Fruit fly (Drosophila melanogaster) whole organism, embryonic: ENCODE results near the gene Mgat4a.

Experiments used
- B-H2 ChIP-seq: fragments of 200-800 bp; sonication (Bioruptor generic); optimal IDR thresholded peaks from 2 replicates; lab custom pipeline; 2018; ENCODE audit warnings: missing biosample characterization, mild to moderate bottlenecking, missing genetic modification characterization
- BtbVII ChIP-seq: fragments of 200-800 bp; sonication (Bioruptor generic); optimal IDR thresholded peaks from 3 replicates; lab custom pipeline; 2017; ENCODE audit warnings: missing biosample characterization, mild to moderate bottlenecking, missing genetic modification characterization
- CG10366 ChIP-seq: fragments of 200-800 bp; sonication (Bioruptor generic); IDR thresholded peaks from 2 replicates; pipeline ENCODE4 v1.3.6; 2022; ENCODE audit warnings: missing biosample characterization, missing genetic modification characterization
- CG11504 ChIP-seq: fragments of 200-800 bp; sonication (Bioruptor generic); optimal IDR thresholded peaks from 3 replicates; lab custom pipeline; 2019; ENCODE audit warnings: missing biosample characterization, mild to moderate bottlenecking, missing genetic modification characterization, moderate library complexity
- CG11695 ChIP-seq: fragments of 200-800 bp; sonication (Bioruptor generic); IDR thresholded peaks from 3 replicates; pipeline ENCODE4 v1.3.6; 2022; ENCODE audit warnings: missing biosample characterization, missing genetic modification characterization
- CG12071 ChIP-seq: fragments of 200-800 bp; sonication (Bioruptor generic); optimal IDR thresholded peaks from 3 replicates; lab custom pipeline; 2018; ENCODE audit warnings: missing biosample characterization, mild to moderate bottlenecking, missing genetic modification characterization
- CG12391 ChIP-seq: fragments of 200-800 bp; sonication (Bioruptor generic); optimal IDR thresholded peaks from 3 replicates; lab custom pipeline; 2018; ENCODE audit warnings: missing biosample characterization, mild to moderate bottlenecking, missing genetic modification characterization, moderate library complexity
- CG12744 ChIP-seq: fragments of 200-800 bp; sonication (Bioruptor generic); optimal IDR thresholded peaks from 2 replicates; lab custom pipeline; 2016; ENCODE audit warnings: missing biosample characterization, missing genetic modification characterization
- CG13424 ChIP-seq: fragments of 200-800 bp; sonication (Bioruptor generic); optimal IDR thresholded peaks from 2 replicates; lab custom pipeline; 2019; ENCODE audit warnings: missing biosample characterization, mild to moderate bottlenecking, missing genetic modification characterization, moderate library complexity
- CG15269 ChIP-seq: fragments of 200-800 bp; sonication (Bioruptor generic); optimal IDR thresholded peaks from 2 replicates; lab custom pipeline; 2018; ENCODE audit warnings: missing biosample characterization, mild to moderate bottlenecking, missing genetic modification characterization, moderate library complexity
- CG15601 ChIP-seq: fragments of 200-800 bp; sonication (Bioruptor generic); optimal IDR thresholded peaks from 3 replicates; lab custom pipeline; 2019; ENCODE audit warnings: missing biosample characterization, mild to moderate bottlenecking, missing genetic modification characterization, moderate library complexity
- CG16779 ChIP-seq: fragments of 200-800 bp; sonication (Bioruptor generic); IDR thresholded peaks from 2 replicates; pipeline ENCODE4 v1.3.6; 2022; ENCODE audit warnings: missing biosample characterization, missing genetic modification characterization
- CG17361 ChIP-seq: fragments of 200-800 bp; sonication (Bioruptor generic); IDR thresholded peaks from 3 replicates; pipeline ENCODE4 v1.3.6; 2022; ENCODE audit warnings: missing biosample characterization, missing genetic modification characterization
- CG17568 ChIP-seq: fragments of 200-800 bp; sonication (Bioruptor generic); optimal IDR thresholded peaks from 2 replicates; lab custom pipeline; 2018; ENCODE audit warnings: missing biosample characterization, mild to moderate bottlenecking, missing genetic modification characterization, moderate library complexity
- CG2120 ChIP-seq: fragments of 200-800 bp; sonication (Bioruptor generic); optimal IDR thresholded peaks from 3 replicates; lab custom pipeline; 2016; ENCODE audit warnings: missing biosample characterization, missing genetic modification characterization
- CG2712 ChIP-seq: fragments of 200-800 bp; optimal IDR thresholded peaks from 3 replicates; lab custom pipeline; 2019; ENCODE audit warnings: missing biosample characterization, mild to moderate bottlenecking, missing genetic modification characterization, moderate library complexity
- CG3847 ChIP-seq: fragments of 200-800 bp; sonication (Bioruptor generic); IDR thresholded peaks from 2 replicates; pipeline ENCODE4 v1.3.6; 2022; ENCODE audit warnings: missing biosample characterization, missing genetic modification characterization
- CG4854 ChIP-seq: fragments of 200-800 bp; sonication (Bioruptor generic); optimal IDR thresholded peaks from 2 replicates; lab custom pipeline; 2016; ENCODE audit warnings: missing biosample characterization, missing genetic modification characterization, inconsistent platforms
- CG6272 ChIP-seq: fragments of 200-800 bp; sonication (Bioruptor generic); IDR thresholded peaks from 2 replicates; pipeline ENCODE4 v1.3.6; 2022; ENCODE audit warnings: missing biosample characterization, missing genetic modification characterization
- Camta ChIP-seq: fragments of 200-800 bp; sonication (Bioruptor generic); optimal IDR thresholded peaks from 2 replicates; lab custom pipeline; 2016; ENCODE audit warnings: missing biosample characterization, missing genetic modification characterization
- D19A ChIP-seq: fragments of 200-800 bp; optimal IDR thresholded peaks from 3 replicates; lab custom pipeline; 2019; ENCODE audit warnings: missing biosample characterization, mild to moderate bottlenecking, missing genetic modification characterization, moderate library complexity
- Dek ChIP-seq: fragments of 200-800 bp; sonication (Bioruptor generic); optimal IDR thresholded peaks from 3 replicates; lab custom pipeline; 2019; ENCODE audit warnings: missing biosample characterization, mild to moderate bottlenecking, missing genetic modification characterization, moderate library complexity
- GATAe ChIP-seq: fragments of 200-800 bp; sonication (Bioruptor generic); conservative IDR thresholded peaks from 2 replicates; pipeline ENCODE4 v1.3.6; 2022; ENCODE audit warnings: missing biosample characterization, missing genetic modification characterization
- HHEX ChIP-seq: fragments of 200-800 bp; sonication (Bioruptor generic); optimal IDR thresholded peaks from 3 replicates; lab custom pipeline; 2017; ENCODE audit warnings: missing biosample characterization, mild to moderate bottlenecking, missing genetic modification characterization, missing genetic modification reagents
- HLHmδ ChIP-seq: fragments of 200-800 bp; sonication (Bioruptor generic); optimal IDR thresholded peaks from 2 replicates; lab custom pipeline; 2018; ENCODE audit warnings: missing biosample characterization, mild to moderate bottlenecking, missing genetic modification characterization, moderate library complexity
- Neu2 ChIP-seq: fragments of 200-800 bp; sonication (Bioruptor generic); optimal IDR thresholded peaks from 3 replicates; lab custom pipeline; 2016; ENCODE audit warnings: missing biosample characterization, missing genetic modification characterization, borderline replicate concordance
- NfI ChIP-seq: fragments of 200-800 bp; sonication (Bioruptor generic); optimal IDR thresholded peaks from 3 replicates; lab custom pipeline; 2018; ENCODE audit warnings: missing biosample characterization, mild to moderate bottlenecking, missing genetic modification characterization, moderate library complexity
- Pdp1 ChIP-seq, 2 experiments: fragments of 200-800 bp; sonication (Bioruptor generic); optimal IDR thresholded peaks; 3 replicates each; lab custom pipeline; 2016; ENCODE audit warnings: missing biosample characterization in 2 of 2, missing genetic modification characterization in 2 of 2, mild to moderate bottlenecking in 1 of 2, moderate library complexity in 1 of 2
- Rfx ChIP-seq: fragments of 200-800 bp; sonication (Bioruptor generic); IDR thresholded peaks from 2 replicates; pipeline ENCODE4 v1.3.6; 2022; ENCODE audit warnings: missing biosample characterization, missing genetic modification characterization
- Scr ChIP-seq: fragments of 200-800 bp; sonication (Bioruptor generic); IDR thresholded peaks from 2 replicates; pipeline ENCODE4 v1.3.6; 2022; ENCODE audit warnings: missing biosample characterization, missing genetic modification characterization; ENCODE audit not compliant: partially characterized antibody
- Ssrp ChIP-seq: fragments of 200-800 bp; sonication (Bioruptor generic); optimal IDR thresholded peaks from 2 replicates; lab custom pipeline; 2018; ENCODE audit warnings: missing biosample characterization, mild to moderate bottlenecking, missing genetic modification characterization, moderate library complexity
- Stat92E ChIP-seq, 3 experiments: fragments of >200 bp in 2 of 3; fragments of 200-800 bp in 1 of 3; sonication (Bioruptor generic) in 1 of 3; optimal IDR thresholded peaks; 2 replicates each; lab custom pipeline; 2017 to 2019; ENCODE audit warnings: missing biosample characterization in 3 of 3, missing genetic modification characterization in 3 of 3, mild to moderate bottlenecking in 1 of 3, moderate library complexity in 1 of 3
- Tbp ChIP-seq: fragments of >200 bp; optimal IDR thresholded peaks from 2 replicates; lab custom pipeline; 2018; ENCODE audit warnings: missing biosample characterization, missing genetic modification characterization
- ap ChIP-seq: fragments of 200-800 bp; sonication (Bioruptor generic); IDR thresholded peaks from 2 replicates; pipeline ENCODE4 v1.3.6; 2022; ENCODE audit warnings: missing biosample characterization, missing genetic modification characterization
- bowl ChIP-seq: fragments of 200-800 bp; sonication (Bioruptor generic); IDR thresholded peaks from 2 replicates; pipeline ENCODE4 v1.3.6; 2022; ENCODE audit warnings: missing biosample characterization, missing genetic modification characterization
- bsh ChIP-seq, 2 experiments: fragments of 200-800 bp; sonication (Bioruptor generic); optimal IDR thresholded peaks; 2 replicates each; lab custom pipeline; 2017 to 2018; ENCODE audit warnings: mild to moderate bottlenecking in 2 of 2, missing biosample characterization in 2 of 2, missing genetic modification characterization in 2 of 2, moderate library complexity in 1 of 2
- dm ChIP-seq: fragments of 200-800 bp; sonication (Bioruptor generic); optimal IDR thresholded peaks from 3 replicates; lab custom pipeline; 2016; ENCODE audit warnings: missing biosample characterization, missing genetic modification characterization
- gcm2 ChIP-seq: fragments of 200-800 bp; sonication (Bioruptor generic); optimal IDR thresholded peaks from 2 replicates; lab custom pipeline; 2016; ENCODE audit warnings: missing biosample characterization, missing genetic modification characterization
- hbn ChIP-seq: fragments of 200-800 bp; sonication (Bioruptor generic); IDR thresholded peaks from 2 replicates; pipeline ENCODE4 v1.3.6; 2022; ENCODE audit warnings: missing biosample characterization, missing genetic modification characterization; ENCODE audit not compliant: partially characterized antibody
- hth ChIP-seq: fragments of >200 bp; optimal IDR thresholded peaks from 2 replicates; lab custom pipeline; 2017; ENCODE audit warnings: inconsistent platforms
- otp ChIP-seq: fragments of 200-800 bp; sonication (Bioruptor generic); IDR thresholded peaks from 3 replicates; pipeline ENCODE4, ENCODE4 v1.3.6; 2022; ENCODE audit warnings: missing biosample characterization, missing genetic modification characterization
- slp2 ChIP-seq: fragments of 200-800 bp; sonication (Bioruptor generic); optimal IDR thresholded peaks from 2 replicates; lab custom pipeline; 2016; ENCODE audit warnings: missing biosample characterization, missing genetic modification characterization
- sna ChIP-seq: fragments of 200-800 bp; sonication (Bioruptor generic); IDR thresholded peaks from 2 replicates; pipeline ENCODE4 v1.3.6; 2022; ENCODE audit warnings: missing biosample characterization, missing genetic modification characterization; ENCODE audit not compliant: partially characterized antibody
- tap ChIP-seq: fragments of 200-800 bp; optimal IDR thresholded peaks from 3 replicates; lab custom pipeline; 2019; ENCODE audit warnings: missing biosample characterization, mild to moderate bottlenecking, missing genetic modification characterization, moderate library complexity
- trem ChIP-seq: fragments of 200-800 bp; optimal IDR thresholded peaks from 3 replicates; lab custom pipeline; 2019; ENCODE audit warnings: missing biosample characterization, mild to moderate bottlenecking, missing genetic modification characterization, moderate library complexity
- twi ChIP-seq: fragments of 200-800 bp; optimal IDR thresholded peaks from 2 replicates; lab custom pipeline; 2019; ENCODE audit warnings: missing biosample characterization, mild to moderate bottlenecking, missing genetic modification characterization, moderate library complexity
- unpg ChIP-seq: fragments of 200-800 bp; sonication (Bioruptor generic); optimal IDR thresholded peaks from 3 replicates; lab custom pipeline; 2018; ENCODE audit warnings: missing biosample characterization, mild to moderate bottlenecking, missing genetic modification characterization, moderate library complexity

Gene Mgat4a

DNA sequence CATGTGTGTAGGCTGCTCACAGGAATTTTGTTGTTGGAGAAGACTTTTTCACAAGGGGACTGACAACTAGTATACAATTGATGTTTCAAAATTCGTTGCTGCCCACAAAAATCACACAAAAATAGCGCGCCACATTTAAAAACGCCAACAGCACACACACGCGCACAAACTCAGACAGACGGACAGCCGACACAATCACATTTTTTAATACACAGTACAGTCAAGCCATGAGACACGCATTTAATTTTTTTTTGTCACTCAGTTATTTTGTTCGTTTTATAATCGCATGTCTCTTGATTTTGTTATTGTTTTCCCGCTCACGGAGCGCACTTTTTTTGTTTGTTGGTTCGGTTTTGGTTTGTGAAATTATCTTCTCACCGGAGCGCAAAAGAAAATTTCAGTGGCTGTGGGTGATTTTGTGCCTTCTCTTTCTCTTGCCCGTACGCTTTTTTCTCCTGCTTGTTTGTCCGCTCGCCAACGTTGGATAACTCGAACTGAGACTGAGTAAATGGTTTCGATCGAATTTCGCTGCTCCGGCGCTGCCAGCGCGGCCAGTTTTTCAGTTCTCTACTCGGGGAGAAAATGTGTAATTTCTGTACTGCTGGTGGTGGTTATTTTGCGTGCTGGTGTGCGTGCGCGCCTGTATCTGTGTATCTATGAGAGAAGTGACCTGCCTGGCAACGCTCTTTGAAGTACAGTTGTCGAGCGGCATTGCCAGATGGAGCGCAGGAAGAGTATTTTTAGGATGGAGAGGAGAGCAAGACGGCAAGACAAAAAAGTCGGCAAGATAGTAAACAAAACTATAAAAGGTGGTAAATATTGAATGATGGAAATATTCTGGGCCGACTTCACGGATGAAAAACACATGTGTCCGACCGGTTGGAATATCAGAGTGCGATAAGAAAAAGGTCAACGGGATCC, 4.1 kb upstream of the Mgat4a start, which contains the start of gene CG42507 (continued):
- TF ChIP-seq CG4854 (GFP tag; lab: Kevin White, UChicago) (no peak), CG17361 (GFP tag; lab: Robert Waterston, UW) (no peak), B-H2 (GFP tag; lab: Kevin White, UChicago) (peak; percentile 83), Dek (tag; lab: Kevin White, UChicago) (peak; percentile 18), bowl (GFP tag; lab: Robert Waterston, UW) (no peak), ap (peak; percentile 16; the same call in 1 of the 2 replicates), twi (tag; lab: Kevin White, UChicago) (peak; percentile 91), CG12391 (tag; lab: Kevin White, UChicago) (peak; percentile 4), gcm2 (GFP tag; lab: Kevin White, UChicago) (no peak), slp2 (GFP tag; lab: Kevin White, UChicago) (no peak), Stat92E (GFP tag; optimal IDR thresholded peaks at IDR 0.05; lab: Kevin White, UChicago) (no peak), CG11504 (tag; lab: Kevin White, UChicago) (peak; percentile 4), CG16779 (GFP tag; lab: Robert Waterston, UW) (no peak), HLHmδ (peak; percentile 82), CG6272 (no peak), hth (lab: Kevin White, UChicago) (no peak), Rfx (peak; percentile 64), unpg (GFP tag; lab: Kevin White, UChicago) (peak; percentile 11), CG15601 (tag; lab: Kevin White, UChicago) (peak; percentile 50), D19A (tag; lab: Kevin White, UChicago) (peak; percentile 79), CG2712 (tag; lab: Kevin White, UChicago) (no peak), tap (peak; percentile 30), Camta (GFP tag; lab: Kevin White, UChicago) (no peak), dm (GFP tag; lab: Kevin White, UChicago) (peak; percentile 33), otp (peak; percentile 52; the same call in 1 of the 3 replicates), Tbp (no peak), CG3847 (GFP tag; lab: Robert Waterston, UW) (0 out of 2 replicates have a peak, but pooled peaks have one; percentile 17), sna (GFP tag; lab: Robert Waterston, UW) (peak; percentile 24; the same call in 1 of the 2 replicates), Pdp1 (GFP tag; optimal IDR thresholded peaks at IDR 0.05; lab: Kevin White, UChicago) (peak in 1 of 2 experiments; percentile 90), HHEX (GFP tag; lab: Kevin White, UChicago) (peak; percentile 50), CG10366 (GFP tag; lab: Robert Waterston, UW) (no peak), BtbVII (GFP tag; lab: Kevin White, UChicago) (peak; percentile 63), CG11695 (GFP tag; lab: Robert Waterston, UW) (peak; percentile 53; the same call in 1 of the 3 replicates), bsh (GFP tag; optimal IDR thresholded peaks at IDR 0.05; lab: Kevin White, UChicago) (peak in 1 of 2 experiments; percentile 23), CG2120 (peak; percentile 37), CG12071 (GFP tag; lab: Kevin White, UChicago) (peak; percentile 80), CG15269 (peak; percentile 30), Neu2 (peak; percentile 58), CG17568 (peak; percentile 62), trem (tag; lab: Kevin White, UChicago) (peak; percentile 28), GATAe (no peak), CG13424 (tag; lab: Kevin White, UChicago) (peak; percentile 33), NfI (GFP tag; lab: Kevin White, UChicago) (peak; percentile 48), hbn (GFP tag; lab: Robert Waterston, UW) (peak; percentile 51), Scr (GFP tag; lab: Robert Waterston, UW) (peak; percentile 45), Ssrp (tag; lab: Kevin White, UChicago) (no peak), CG12744 (GFP tag; lab: Kevin White, UChicago) (peak; percentile 34)
